Fruit fly (Drosophila melanogaster) whole organism: ENCODE data around the gene CG14207.

Experiments used
- Dll ChIP-seq: fragments of >200 bp; optimal IDR thresholded peaks from 2 replicates; lab custom pipeline; 2017
- pan ChIP-seq: fragments of >200 bp; optimal IDR thresholded peaks from 2 replicates; lab custom pipeline; 2017
- usp ChIP-seq: fragments of >200 bp; optimal IDR thresholded peaks from 2 replicates; lab custom pipeline; 2017; ENCODE audit warnings: missing biosample characterization, missing genetic modification characterization, mixed read lengths

DNA sequence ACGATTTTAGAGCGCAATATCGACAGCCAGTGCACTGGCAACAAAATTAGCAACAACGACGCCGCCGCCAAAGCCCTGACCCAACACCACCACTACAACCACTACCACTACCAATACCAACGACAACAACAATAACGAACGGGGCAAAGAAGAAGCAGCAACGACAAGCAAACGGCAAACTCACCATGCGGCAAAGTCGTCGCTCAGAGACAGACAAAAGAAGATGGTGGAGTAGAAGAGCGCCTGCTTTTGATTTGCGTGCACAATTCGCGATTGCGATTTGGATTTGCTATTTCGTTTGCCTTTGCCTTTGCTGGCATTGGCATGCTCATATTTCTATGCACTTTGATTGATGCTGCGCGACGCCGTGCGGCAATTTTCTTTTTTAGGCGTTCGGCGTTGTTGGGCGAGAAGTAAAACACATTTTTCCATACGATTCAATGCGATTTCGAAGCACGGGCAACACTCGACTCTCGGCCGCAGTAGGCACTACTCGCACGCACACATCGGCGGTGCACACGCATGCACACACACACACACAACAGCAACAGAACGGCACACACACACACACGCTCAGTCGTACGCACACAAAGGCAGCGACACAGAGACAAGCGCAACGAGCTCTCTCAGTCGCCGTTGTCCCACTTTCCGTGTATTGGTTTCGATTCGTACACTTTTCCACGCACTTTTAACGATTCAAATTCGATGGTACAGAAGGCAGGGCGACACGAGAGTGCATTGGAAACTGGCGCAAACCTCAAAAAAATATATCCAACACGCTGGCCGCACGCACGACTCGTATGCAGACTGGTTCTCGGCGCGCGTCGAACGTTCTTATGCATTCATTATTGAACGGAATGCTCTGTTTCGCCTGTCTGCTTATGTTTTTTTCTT lies 32.7 kb downstream of the CG14207 start:
- TF ChIP-seq pan (no peak), usp (GFP tag; lab: Kevin White, UChicago) (no peak), Dll (lab: Kevin White, UChicago) (no peak)
